Fruit fly (Drosophila melanogaster) whole organism, embryonic: Measurements from ENCODE around the gene InR.
A peak's percentile ranks its signal among the peaks of the same experiment; 100 is the strongest.

Experiments
- Atf-2 ChIP-seq: fragments of 200-800 bp; sonication (Bioruptor generic); optimal IDR thresholded peaks from 2 replicates; lab custom pipeline; 2016; ENCODE audit warnings: missing biosample characterization, missing genetic modification characterization
- Bgb ChIP-seq: fragments of 200-800 bp; sonication (Bioruptor generic); IDR thresholded peaks from 2 replicates; pipeline ENCODE4 v1.3.6; 2022; ENCODE audit warnings: missing biosample characterization, missing genetic modification characterization; ENCODE audit not compliant: partially characterized antibody
- CG11456 ChIP-seq: fragments of 200-800 bp; sonication (Bioruptor generic); IDR thresholded peaks from 3 replicates; pipeline ENCODE4 v1.3.6; 2022; ENCODE audit warnings: missing biosample characterization, missing genetic modification characterization
- CG11504 ChIP-seq: fragments of 200-800 bp; sonication (Bioruptor generic); optimal IDR thresholded peaks from 3 replicates; lab custom pipeline; 2019; ENCODE audit warnings: missing biosample characterization, mild to moderate bottlenecking, missing genetic modification characterization, moderate library complexity
- CG1233 ChIP-seq: fragments of 200-800 bp; sonication (Bioruptor generic); optimal IDR thresholded peaks from 4 replicates; lab custom pipeline; 2018; ENCODE audit warnings: missing biosample characterization, mild to moderate bottlenecking, missing genetic modification characterization
- CG12659 ChIP-seq: fragments of 200-800 bp; sonication (Bioruptor generic); optimal IDR thresholded peaks from 3 replicates; lab custom pipeline; 2017; ENCODE audit warnings: mild to moderate bottlenecking, missing biosample characterization, missing genetic modification reagents, missing genetic modification characterization
- CG12769 ChIP-seq: fragments of 200-800 bp; sonication (Bioruptor generic); optimal IDR thresholded peaks from 2 replicates; lab custom pipeline; 2019; ENCODE audit warnings: missing biosample characterization, mild to moderate bottlenecking, missing genetic modification characterization, moderate library complexity
- CG13894 ChIP-seq: fragments of 200-800 bp; sonication (Bioruptor generic); optimal IDR thresholded peaks from 3 replicates; lab custom pipeline; 2018; ENCODE audit warnings: missing biosample characterization, mild to moderate bottlenecking, missing genetic modification characterization, moderate library complexity
- CG14050 ChIP-seq: fragments of 200-800 bp; sonication (Bioruptor generic); IDR thresholded peaks from 3 replicates; pipeline ENCODE4 v1.3.6; 2022; ENCODE audit warnings: missing biosample characterization, missing genetic modification characterization
- CG14860 ChIP-seq: fragments of 200-800 bp; sonication (Bioruptor generic); IDR thresholded peaks from 3 replicates; pipeline ENCODE4 v1.3.6; 2022; ENCODE audit warnings: missing biosample characterization, missing genetic modification characterization; ENCODE audit not compliant: partially characterized antibody
- CG18764 ChIP-seq: fragments of 200-800 bp; sonication (Bioruptor generic); optimal IDR thresholded peaks from 3 replicates; lab custom pipeline; 2016; ENCODE audit warnings: missing biosample characterization, missing genetic modification characterization
- CG2202 ChIP-seq: fragments of 200-800 bp; sonication (Bioruptor generic); optimal IDR thresholded peaks from 2 replicates; lab custom pipeline; 2018; ENCODE audit warnings: missing biosample characterization, mild to moderate bottlenecking, missing genetic modification characterization
- CG3163 ChIP-seq: fragments of 200-800 bp; sonication (Bioruptor generic); optimal IDR thresholded peaks from 3 replicates; lab custom pipeline; 2016; ENCODE audit warnings: missing biosample characterization, missing genetic modification characterization
- CG5953 ChIP-seq: fragments of 200-800 bp; sonication (Bioruptor generic); IDR thresholded peaks from 2 replicates; pipeline ENCODE4 v1.3.6; 2022; ENCODE audit warnings: missing biosample characterization, missing genetic modification characterization
- CG7928 ChIP-seq: fragments of 200-800 bp; sonication (Bioruptor generic); optimal IDR thresholded peaks from 2 replicates; lab custom pipeline; 2017; ENCODE audit warnings: missing biosample characterization, mild to moderate bottlenecking, missing genetic modification characterization
- CG7963 ChIP-seq: fragments of 200-800 bp; sonication (Bioruptor generic); IDR thresholded peaks from 3 replicates; pipeline ENCODE4 v1.3.6; 2022; ENCODE audit warnings: missing biosample characterization, missing genetic modification characterization; ENCODE audit not compliant: partially characterized antibody
- CG8924 ChIP-seq: fragments of 200-800 bp; optimal IDR thresholded peaks from 3 replicates; lab custom pipeline; 2019; ENCODE audit warnings: missing biosample characterization, mild to moderate bottlenecking, missing genetic modification characterization, moderate library complexity
- CG9797 ChIP-seq: fragments of 200-800 bp; sonication (Bioruptor generic); optimal IDR thresholded peaks from 3 replicates; lab custom pipeline; 2018; ENCODE audit warnings: missing biosample characterization, mild to moderate bottlenecking, missing genetic modification characterization
- HLH4C ChIP-seq: fragments of 200-800 bp; sonication (Bioruptor generic); IDR thresholded peaks from 3 replicates; pipeline ENCODE4 v1.3.6; 2022; ENCODE audit warnings: missing biosample characterization, missing genetic modification characterization; ENCODE audit not compliant: partially characterized antibody
- HLH54F ChIP-seq: fragments of 200-800 bp; sonication (Bioruptor generic); optimal IDR thresholded peaks from 3 replicates; lab custom pipeline; 2016; ENCODE audit warnings: missing biosample characterization, missing genetic modification characterization
- Lim3 ChIP-seq: fragments of 200-800 bp; sonication (Bioruptor generic); IDR thresholded peaks from 2 replicates; pipeline ENCODE4 v1.3.6; 2022; ENCODE audit warnings: missing biosample characterization, missing genetic modification characterization
- Med ChIP-seq: fragments of 200-800 bp; sonication (Bioruptor generic); peaks from one replicate; lab custom pipeline; 2016; ENCODE audit warnings: missing biosample characterization, missing genetic modification characterization, mild to moderate bottlenecking, inconsistent platforms, moderate library complexity
- Pdp1 ChIP-seq, 2 experiments: fragments of 200-800 bp; sonication (Bioruptor generic); optimal IDR thresholded peaks; 3 replicates each; lab custom pipeline; 2016; ENCODE audit warnings: missing biosample characterization in 2 of 2, missing genetic modification characterization in 2 of 2, mild to moderate bottlenecking in 1 of 2, moderate library complexity in 1 of 2
- Ssrp ChIP-seq: fragments of 200-800 bp; sonication (Bioruptor generic); optimal IDR thresholded peaks from 2 replicates; lab custom pipeline; 2018; ENCODE audit warnings: missing biosample characterization, mild to moderate bottlenecking, missing genetic modification characterization, moderate library complexity
- ac ChIP-seq: fragments of 200-800 bp; sonication (Bioruptor generic); optimal IDR thresholded peaks from 3 replicates; lab custom pipeline; 2017; ENCODE audit warnings: missing biosample characterization, mild to moderate bottlenecking, missing genetic modification characterization
- al ChIP-seq: fragments of 200-800 bp; sonication (Bioruptor generic); IDR thresholded peaks from 2 replicates; pipeline ENCODE4 v1.3.6; 2022; ENCODE audit warnings: missing biosample characterization, missing genetic modification characterization
- az2 ChIP-seq: fragments of 200-800 bp; sonication (Bioruptor generic); optimal IDR thresholded peaks from 3 replicates; lab custom pipeline; 2016; ENCODE audit warnings: missing biosample characterization, missing genetic modification characterization
- chif ChIP-seq, 2 experiments: fragments of 200-800 bp; sonication (Bioruptor generic); optimal IDR thresholded peaks; 3 replicates each; lab custom pipeline; 2016; ENCODE audit warnings: missing biosample characterization in 2 of 2, missing genetic modification characterization in 2 of 2
- chinmo ChIP-seq: fragments of 200-800 bp; sonication (Bioruptor generic); IDR thresholded peaks from 4 replicates; pipeline ENCODE4 v1.3.6; 2022; ENCODE audit warnings: missing biosample characterization, missing genetic modification characterization; ENCODE audit not compliant: partially characterized antibody
- corto ChIP-seq: fragments of 200-800 bp; sonication (Bioruptor generic); optimal IDR thresholded peaks from 2 replicates; lab custom pipeline; 2016; ENCODE audit warnings: missing biosample characterization, mild to moderate bottlenecking, missing genetic modification characterization, moderate library complexity
- crp ChIP-seq, 2 experiments: fragments of 200-800 bp; sonication (Bioruptor generic); optimal IDR thresholded peaks; 2 replicates in 1 of 2; 3 replicates in 1 of 2; lab custom pipeline; 2017; ENCODE audit warnings: missing biosample characterization in 2 of 2, missing genetic modification characterization in 2 of 2, mild to moderate bottlenecking in 1 of 2, moderate library complexity in 1 of 2
- dan ChIP-seq: fragments of 200-800 bp; sonication (Bioruptor generic); IDR thresholded peaks from 2 replicates; pipeline ENCODE4 v1.3.6; 2022; ENCODE audit warnings: missing biosample characterization, missing genetic modification characterization
- dmrt11E ChIP-seq: fragments of 200-800 bp; sonication (Bioruptor generic); optimal IDR thresholded peaks from 3 replicates; lab custom pipeline; 2018; ENCODE audit warnings: missing biosample characterization, mild to moderate bottlenecking, missing genetic modification characterization, moderate library complexity
- eyg ChIP-seq: fragments of 200-800 bp; sonication (Bioruptor generic); optimal IDR thresholded peaks from 3 replicates; lab custom pipeline; 2016; ENCODE audit warnings: missing biosample characterization, missing genetic modification characterization
- fd102C ChIP-seq: fragments of 200-800 bp; sonication (Bioruptor generic); optimal IDR thresholded peaks from 2 replicates; lab custom pipeline; 2018; ENCODE audit warnings: missing biosample characterization, mild to moderate bottlenecking, missing genetic modification characterization, moderate library complexity
- fd64A ChIP-seq: fragments of 200-800 bp; sonication (Bioruptor generic); optimal IDR thresholded peaks from 3 replicates; lab custom pipeline; 2018; ENCODE audit warnings: missing biosample characterization, mild to moderate bottlenecking, missing genetic modification characterization
- ftz-f1 ChIP-seq: fragments of 200-800 bp; sonication (Bioruptor generic); optimal IDR thresholded peaks from 2 replicates; lab custom pipeline; 2016; ENCODE audit warnings: missing biosample characterization, missing genetic modification characterization
- grn ChIP-seq: fragments of 200-800 bp; sonication (Bioruptor generic); optimal IDR thresholded peaks from 3 replicates; lab custom pipeline; 2017; ENCODE audit warnings: missing biosample characterization, missing genetic modification characterization
- inv ChIP-seq: fragments of 200-800 bp; sonication (Bioruptor generic); IDR thresholded peaks from 2 replicates; pipeline ENCODE4 v1.3.6; 2022; ENCODE audit warnings: missing biosample characterization, missing genetic modification characterization; ENCODE audit not compliant: partially characterized antibody
- jumu ChIP-seq: fragments of 200-800 bp; sonication (Bioruptor generic); optimal IDR thresholded peaks from 3 replicates; lab custom pipeline; 2016; ENCODE audit warnings: missing biosample characterization, missing genetic modification characterization
- klu ChIP-seq: fragments of 200-800 bp; sonication (Bioruptor generic); IDR thresholded peaks from 2 replicates; pipeline ENCODE4 v1.3.6; 2022; ENCODE audit warnings: missing biosample characterization, missing genetic modification characterization
- knrl ChIP-seq: fragments of 200-800 bp; sonication (Bioruptor generic); IDR thresholded peaks from 3 replicates; pipeline ENCODE4 v1.3.6; 2022; ENCODE audit warnings: missing biosample characterization, missing genetic modification characterization; ENCODE audit not compliant: partially characterized antibody
- lbe ChIP-seq: fragments of 200-800 bp; sonication (Bioruptor generic); optimal IDR thresholded peaks from 2 replicates; lab custom pipeline; 2016; ENCODE audit warnings: missing biosample characterization, mild to moderate bottlenecking, missing genetic modification characterization
- nom ChIP-seq: fragments of 200-800 bp; sonication (Bioruptor generic); optimal IDR thresholded peaks from 2 replicates; lab custom pipeline; 2017; ENCODE audit warnings: missing biosample characterization, missing genetic modification characterization, mild to moderate bottlenecking, moderate library complexity, missing genetic modification reagents
- onecut ChIP-seq: fragments of 200-800 bp; sonication (Bioruptor generic); IDR thresholded peaks from 2 replicates; pipeline ENCODE4 v1.3.6; 2022; ENCODE audit warnings: missing biosample characterization, missing genetic modification characterization
- pho ChIP-seq: fragments of 200-800 bp; sonication (Bioruptor generic); optimal IDR thresholded peaks from 2 replicates; lab custom pipeline; 2016; ENCODE audit warnings: missing biosample characterization, missing genetic modification characterization
- sens ChIP-seq: fragments of 200-800 bp; sonication (Bioruptor generic); peaks from one replicate; lab custom pipeline; 2016; ENCODE audit warnings: missing biosample characterization, missing genetic modification characterization
- sima ChIP-seq: fragments of 200-800 bp; sonication (Bioruptor generic); optimal IDR thresholded peaks from 2 replicates; lab custom pipeline; 2016; ENCODE audit warnings: missing biosample characterization, missing genetic modification characterization
- tx ChIP-seq: fragments of 200-800 bp; sonication (Bioruptor generic); optimal IDR thresholded peaks from 2 replicates; lab custom pipeline; 2016; ENCODE audit warnings: missing biosample characterization, missing genetic modification characterization

Gene InR

dm6 chr3R:21658752-21659468, 39.8 kb upstream of the InR start (continued):
- no peak for TF ChIP-seq jumu
- TF ChIP-seq HLH54F (GFP tag; lab: Kevin White, UChicago): no peak
- TF ChIP-seq dan (GFP tag; lab: Robert Waterston, UW): no peak
- no peak for TF ChIP-seq Atf-2 (GFP tag; lab: Kevin White, UChicago)
- no peak for TF ChIP-seq lbe
- TF ChIP-seq fd64A (GFP tag; lab: Kevin White, UChicago): no peak
- TF ChIP-seq CG9797 (GFP tag; lab: Kevin White, UChicago): no peak
- no peak for TF ChIP-seq nom (GFP tag; lab: Kevin White, UChicago)
- TF ChIP-seq CG12769 (tag; lab: Kevin White, UChicago): peak; percentile 20
- no peak for TF ChIP-seq CG5953 (GFP tag; lab: Robert Waterston, UW)
- no peak for TF ChIP-seq crp (GFP tag; optimal IDR thresholded peaks at IDR 0.05; lab: Kevin White, UChicago)
- no peak for TF ChIP-seq Lim3 (GFP tag; lab: Robert Waterston, UW)
- peak; percentile 14; the same call in 1 of the 3 replicates for TF ChIP-seq CG14050 (GFP tag; lab: Robert Waterston, UW)
- TF ChIP-seq CG12659: no peak
- no peak for TF ChIP-seq CG2202 (tag; lab: Kevin White, UChicago)
- TF ChIP-seq fd102C (GFP tag; lab: Kevin White, UChicago): no peak
- TF ChIP-seq CG11504 (tag; lab: Kevin White, UChicago): peak; percentile 22
- TF ChIP-seq chinmo: no peak
- TF ChIP-seq CG8924: no peak
- TF ChIP-seq onecut: no peak
- no peak for TF ChIP-seq dmrt11E (tag; lab: Kevin White, UChicago)
- no peak for TF ChIP-seq klu (GFP tag; lab: Robert Waterston, UW)
- no peak for TF ChIP-seq ac (GFP tag; lab: Kevin White, UChicago)
- TF ChIP-seq CG7928 (GFP tag; lab: Kevin White, UChicago): no peak
- TF ChIP-seq CG11456 (GFP tag; lab: Robert Waterston, UW): no peak
- no peak for TF ChIP-seq tx (GFP tag; lab: Kevin White, UChicago)
- TF ChIP-seq CG14860 (GFP tag; lab: Robert Waterston, UW): peak; percentile 60
- TF ChIP-seq chif (GFP tag; optimal IDR thresholded peaks at IDR 0.05; lab: Kevin White, UChicago): no peak
- TF ChIP-seq corto (GFP tag; lab: Kevin White, UChicago): no peak
- no peak for TF ChIP-seq Ssrp (tag; lab: Kevin White, UChicago)
- no peak for TF ChIP-seq az2
- no peak for TF ChIP-seq ftz-f1 (GFP tag; lab: Kevin White, UChicago)
- no peak for TF ChIP-seq eyg
- TF ChIP-seq CG18764 (GFP tag; lab: Kevin White, UChicago): no peak
- peak; percentile 73 for TF ChIP-seq Med (GFP tag; lab: Kevin White, UChicago)
- no peak for TF ChIP-seq inv
- TF ChIP-seq knrl (GFP tag; lab: Robert Waterston, UW): no peak
- peak; percentile 50; the same call in 1 of the 3 replicates for TF ChIP-seq CG7963
- peak; percentile 9 for TF ChIP-seq grn (GFP tag; lab: Kevin White, UChicago)
- peak; percentile 19 for TF ChIP-seq sens
- no peak for TF ChIP-seq Pdp1 (GFP tag; optimal IDR thresholded peaks at IDR 0.05; lab: Kevin White, UChicago)
- peak; percentile 8; the same call in 1 of the 2 replicates for TF ChIP-seq Bgb
- peak; percentile 73 for TF ChIP-seq HLH4C
- TF ChIP-seq al (GFP tag; lab: Robert Waterston, UW): no peak
- no peak for TF ChIP-seq CG3163 (GFP tag; lab: Kevin White, UChicago)
- no peak for TF ChIP-seq pho
- TF ChIP-seq sima (GFP tag; lab: Kevin White, UChicago): no peak
- no peak for TF ChIP-seq CG13894 (tag; lab: Kevin White, UChicago)
- no peak for TF ChIP-seq CG1233 (GFP tag; lab: Kevin White, UChicago)
